Fruit fly (Drosophila melanogaster): ENCODE results near the gene Fum2.
A peak's percentile ranks its signal among the peaks of the same experiment; 100 is the strongest.

The Fum2 gene

DNA sequence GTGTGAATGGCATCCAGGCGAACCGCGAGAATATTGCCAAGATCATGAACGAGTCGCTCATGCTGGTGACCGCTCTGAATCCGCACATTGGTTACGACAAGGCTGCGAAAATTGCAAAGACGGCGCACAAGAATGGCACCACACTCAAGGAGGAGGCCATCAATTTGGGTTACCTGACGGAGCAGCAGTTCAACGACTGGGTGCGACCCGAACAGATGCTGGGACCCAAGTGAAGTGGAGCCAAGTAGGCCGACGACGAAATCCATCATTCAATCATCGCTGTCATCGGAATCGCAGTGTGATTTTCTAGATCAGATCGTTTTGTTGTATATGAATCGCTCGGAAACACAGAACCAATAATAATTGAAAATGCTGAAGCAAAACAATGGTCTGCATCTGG is at the start of gene Fum2:
Fum2 (plus strand) TSS at position 301 of the 400 bp plus-strand sequence.
- no peak for TF ChIP-seq CG17801 (GFP tag; optimal IDR thresholded peaks at IDR 0.05; ENCODE audit: partially characterized antibody)

- no peak for TF ChIP-seq CG17801 (GFP tag; optimal IDR thresholded peaks at IDR 0.05; ENCODE audit: partially characterized antibody)
These were observed 49.7 kb upstream of the Fum2 start for dm6 chrX:6631885-6632284.

DNA sequence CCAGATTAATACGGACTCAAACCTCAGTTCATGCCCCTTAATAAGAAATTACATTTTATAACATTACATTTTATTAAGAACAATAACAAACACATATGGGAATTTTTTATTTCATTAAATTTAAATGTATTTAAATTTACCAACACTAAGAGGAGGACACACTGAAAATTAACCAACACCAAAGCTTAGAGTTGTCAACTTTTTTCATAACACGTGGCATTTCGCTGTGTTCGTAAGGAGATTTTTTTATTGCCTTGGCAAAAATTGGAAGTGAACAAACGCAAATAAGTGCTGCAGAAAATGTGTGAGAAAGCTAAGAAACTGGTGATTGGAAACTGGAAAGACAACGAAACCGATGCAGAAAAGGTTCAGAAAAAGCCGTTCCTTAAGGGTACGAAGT is 47.9 kb upstream of the Fum2 start, which contains the start of gene CG14443:
CG14443 (plus strand) TSS at position 301 of the 400 bp plus-strand sequence.
- no peak for TF ChIP-seq CG17801 (GFP tag; optimal IDR thresholded peaks at IDR 0.05; ENCODE audit: partially characterized antibody)

dm6 chrX:6638123-6638522 is 43.4 kb upstream of the Fum2 start:
- TF ChIP-seq CG17801 (GFP tag; optimal IDR thresholded peaks at IDR 0.05; ENCODE audit: partially characterized antibody) = no peak

DNA sequence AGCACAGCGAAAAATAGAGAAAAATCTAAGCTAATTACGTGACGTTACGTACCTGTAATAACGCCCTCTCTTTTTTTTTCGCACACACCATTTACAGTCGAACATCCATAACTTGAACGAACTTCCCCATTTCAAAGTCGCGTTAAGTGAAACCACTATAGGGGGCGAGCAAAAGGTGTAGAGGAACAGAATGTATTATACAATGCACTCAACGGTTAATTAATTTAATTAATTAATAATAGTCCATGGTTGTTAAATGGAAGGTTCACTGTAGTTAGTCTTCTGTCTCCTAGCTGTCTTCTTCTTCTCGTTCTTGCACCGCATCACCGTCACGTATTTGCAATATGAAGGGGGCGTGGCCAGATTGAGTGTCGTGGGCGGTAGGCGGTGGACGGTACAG is 40.0 kb upstream of the Fum2 start:
- peak; percentile 81 for TF ChIP-seq CG17801 (GFP tag; optimal IDR thresholded peaks at IDR 0.05; ENCODE audit: partially characterized antibody)

dm6 chrX:6642593-6643257 is 38.8 kb upstream of the Fum2 start:
- TF ChIP-seq CG17801 (GFP tag; optimal IDR thresholded peaks at IDR 0.05; ENCODE audit: partially characterized antibody) = no peak

DNA sequence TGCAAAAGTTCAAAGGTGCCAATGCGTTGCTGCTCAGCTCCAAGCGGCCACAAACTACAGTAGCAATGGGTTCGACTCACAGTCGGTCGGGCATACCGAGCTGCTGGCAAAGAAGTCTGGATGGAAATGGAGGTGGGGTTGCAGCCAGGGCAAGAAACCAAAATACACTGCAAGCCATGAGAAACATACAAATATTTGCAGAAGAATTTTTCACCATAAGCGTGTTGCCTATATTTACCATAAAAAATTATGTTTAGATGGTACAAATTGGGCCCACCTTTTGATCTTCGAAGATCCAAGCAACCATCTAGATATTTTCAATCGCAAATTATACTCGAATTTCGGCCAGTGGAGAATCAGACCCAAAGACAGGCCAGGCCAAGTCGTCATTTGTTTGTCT is 34.7 kb upstream of the Fum2 start:
- TF ChIP-seq CG17801 (GFP tag; optimal IDR thresholded peaks at IDR 0.05; ENCODE audit: partially characterized antibody) = no peak

- TF ChIP-seq CG17801 (GFP tag; optimal IDR thresholded peaks at IDR 0.05; ENCODE audit: partially characterized antibody) = peak; percentile 78
These were observed 27.3 kb upstream of the Fum2 start, which contains the start of the genes CG3226 and Cdc7 for dm6 chrX:6654198-6654831. Gene CG3226 (minus strand): TSS chrX:6654248. Gene Cdc7 (plus strand): TSS chrX:6654541.

dm6 chrX:6656023-6656594 is 25.5 kb upstream of the Fum2 start:
- peak; percentile 93 for TF ChIP-seq CG17801 (GFP tag; optimal IDR thresholded peaks at IDR 0.05; ENCODE audit: partially characterized antibody)

dm6 chrX:6656626-6657558 is 24.7 kb upstream of the Fum2 start:
- peak; percentile 78 for TF ChIP-seq CG17801 (GFP tag; optimal IDR thresholded peaks at IDR 0.05; ENCODE audit: partially characterized antibody)

DNA sequence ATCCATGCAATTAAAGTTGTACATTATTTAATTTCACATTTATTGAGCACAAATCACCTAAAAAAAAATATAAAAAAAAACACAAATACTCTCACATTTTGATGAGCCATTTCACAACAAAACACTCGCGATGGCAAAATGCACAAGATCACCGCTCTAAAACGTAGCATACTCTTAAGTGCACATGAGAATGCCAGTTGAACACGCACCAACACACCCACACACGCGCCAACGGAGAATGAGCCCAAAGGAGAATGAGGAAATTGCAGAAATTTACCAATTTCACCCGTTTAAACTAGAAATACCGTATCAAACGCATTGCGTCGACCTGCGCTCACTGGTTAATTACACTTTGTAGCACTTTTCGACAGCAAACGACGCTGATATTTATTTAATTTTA is 21.6 kb upstream of the Fum2 start:
- TF ChIP-seq CG17801 (GFP tag; optimal IDR thresholded peaks at IDR 0.05; ENCODE audit: partially characterized antibody) = no peak

dm6 chrX:6661392-6661837 is 20.2 kb upstream of the Fum2 start, which contains the start of the genes CG3224 and Ctr1A:
Gene CG3224 (minus strand): TSS chrX:6661462.
Gene Ctr1A (plus strand): TSS chrX:6661647.
- no peak for TF ChIP-seq CG17801 (GFP tag; optimal IDR thresholded peaks at IDR 0.05; ENCODE audit: partially characterized antibody)

DNA sequence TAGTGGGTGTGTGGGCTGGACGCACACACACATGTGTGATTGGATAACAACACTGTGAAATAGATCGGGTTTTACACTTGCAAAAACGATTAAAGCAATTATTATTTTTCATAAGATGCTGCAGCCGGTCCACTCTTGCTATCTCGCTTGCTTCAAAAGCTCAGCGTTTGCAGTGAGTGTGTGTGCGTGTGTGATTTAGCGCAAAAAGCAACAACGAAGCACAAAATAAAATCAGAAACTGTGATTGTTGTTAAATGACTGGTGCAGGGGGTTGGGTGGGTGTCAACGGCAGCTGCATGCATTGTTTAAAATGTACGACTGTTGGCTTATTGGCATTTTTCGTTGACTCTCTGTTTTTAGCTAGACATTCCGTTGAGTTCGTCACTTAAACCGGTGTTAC is 19.7 kb upstream of the Fum2 start:
- TF ChIP-seq CG17801 (GFP tag; optimal IDR thresholded peaks at IDR 0.05; ENCODE audit: partially characterized antibody) = no peak

DNA sequence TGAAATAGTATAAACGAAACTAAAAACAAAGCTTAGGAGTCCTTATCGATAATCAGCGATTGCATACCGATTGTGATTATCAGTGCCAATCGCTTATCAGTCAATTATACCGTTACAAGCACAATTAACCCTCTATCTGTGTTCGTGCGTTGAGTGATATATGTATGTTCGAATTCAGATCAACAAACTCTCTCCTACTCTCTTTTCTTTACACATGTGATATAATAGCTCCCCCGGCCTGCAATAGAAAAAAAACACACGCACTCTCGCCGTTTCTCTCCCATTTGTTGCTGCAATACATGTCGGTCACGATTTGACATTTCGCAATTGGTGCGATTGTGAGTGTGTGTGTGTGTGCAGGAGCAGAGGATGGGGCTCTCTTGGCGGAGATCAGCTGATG is 19.2 kb upstream of the Fum2 start:
- TF ChIP-seq CG17801 (GFP tag; optimal IDR thresholded peaks at IDR 0.05; ENCODE audit: partially characterized antibody) = no peak
